Fruit fly (Drosophila melanogaster) whole organism, adult: ENCODE measurements around the gene CG7296.

ENCODE experiments used
- CG11617 ChIP-seq: fragments of 200-800 bp; sonication (Bioruptor generic); optimal IDR thresholded peaks from 2 replicates; lab custom pipeline; 2017; ENCODE audit warnings: mild to moderate bottlenecking, missing biosample characterization, missing genetic modification reagents, missing genetic modification characterization
- CG12768 ChIP-seq: fragments of 200-800 bp; sonication (Bioruptor generic); optimal IDR thresholded peaks from 2 replicates; lab custom pipeline; 2017; ENCODE audit warnings: missing biosample characterization, missing genetic modification characterization, mild to moderate bottlenecking, moderate library complexity, missing genetic modification reagents
- CG14711 ChIP-seq: fragments of 200-800 bp; sonication (Bioruptor generic); optimal IDR thresholded peaks from 2 replicates; lab custom pipeline; 2018; ENCODE audit warnings: missing biosample characterization, mild to moderate bottlenecking, missing genetic modification characterization, moderate library complexity
- CG1620 ChIP-seq: fragments of 200-800 bp; sonication (Bioruptor generic); optimal IDR thresholded peaks from 2 replicates; lab custom pipeline; 2016; ENCODE audit warnings: missing biosample characterization, missing genetic modification characterization
- CG33017 ChIP-seq: fragments of 200-800 bp; sonication (Bioruptor generic); optimal IDR thresholded peaks from 2 replicates; lab custom pipeline; 2018; ENCODE audit warnings: missing biosample characterization, mild to moderate bottlenecking, missing genetic modification characterization, moderate library complexity
- CG5204 ChIP-seq: fragments of 200-800 bp; sonication (Bioruptor generic); optimal IDR thresholded peaks from 2 replicates; lab custom pipeline; 2016; ENCODE audit warnings: missing biosample characterization, missing genetic modification characterization
- CG7045 ChIP-seq: fragments of 200-800 bp; sonication (Bioruptor generic); optimal IDR thresholded peaks from 2 replicates; lab custom pipeline; 2017; ENCODE audit warnings: missing biosample characterization, mild to moderate bottlenecking, missing genetic modification characterization
- CG7101 ChIP-seq: fragments of 200-800 bp; sonication (Bioruptor generic); optimal IDR thresholded peaks from 2 replicates; lab custom pipeline; 2018; ENCODE audit warnings: missing biosample characterization, mild to moderate bottlenecking, missing genetic modification characterization, moderate library complexity
- Clk ChIP-seq: fragments of 200-800 bp; sonication (Bioruptor generic); optimal IDR thresholded peaks from 2 replicates; lab custom pipeline; 2017; ENCODE audit warnings: missing biosample characterization, missing genetic modification characterization
- Crg-1 ChIP-seq: fragments of 200-800 bp; sonication (Bioruptor generic); optimal IDR thresholded peaks from 2 replicates; lab custom pipeline; 2016; ENCODE audit warnings: missing biosample characterization, missing genetic modification characterization
- Hr96 ChIP-seq: fragments of 200-800 bp; sonication (Bioruptor generic); optimal IDR thresholded peaks from 2 replicates; lab custom pipeline; 2016; ENCODE audit warnings: missing biosample characterization, missing genetic modification characterization
- Mnt ChIP-seq: fragments of 200-800 bp; sonication (Bioruptor generic); optimal IDR thresholded peaks from 2 replicates; lab custom pipeline; 2016; ENCODE audit warnings: missing biosample characterization, mild to moderate bottlenecking, missing genetic modification characterization
- bab1 ChIP-seq: fragments of 200-800 bp; sonication (Bioruptor generic); optimal IDR thresholded peaks from 3 replicates; lab custom pipeline; 2019; ENCODE audit warnings: missing biosample characterization, mild to moderate bottlenecking, missing genetic modification characterization, moderate library complexity
- cic ChIP-seq: fragments of 200-800 bp; sonication (Bioruptor generic); optimal IDR thresholded peaks from 2 replicates; lab custom pipeline; 2017; ENCODE audit warnings: missing biosample characterization, mild to moderate bottlenecking, missing genetic modification characterization, moderate library complexity
- cnc ChIP-seq, 2 experiments: fragments of >200 bp; optimal IDR thresholded peaks; 2 replicates each; lab custom pipeline; 2017
- kay ChIP-seq: fragments of 200-800 bp; sonication (Bioruptor generic); peaks from one replicate; lab custom pipeline; 2016; ENCODE audit warnings: missing biosample characterization, missing genetic modification characterization, borderline replicate concordance
- ovo ChIP-seq: fragments of 200-800 bp; sonication (Bioruptor generic); optimal IDR thresholded peaks from 2 replicates; lab custom pipeline; 2016; ENCODE audit warnings: missing biosample characterization, missing genetic modification characterization
- pad ChIP-seq: fragments of 200-800 bp; sonication (Bioruptor generic); optimal IDR thresholded peaks from 3 replicates; lab custom pipeline; 2017; ENCODE audit warnings: missing biosample characterization, missing genetic modification characterization, mild to moderate bottlenecking, moderate library complexity, missing genetic modification reagents
- tj ChIP-seq: fragments of 200-800 bp; sonication (Bioruptor generic); optimal IDR thresholded peaks from 3 replicates; lab custom pipeline; 2017; ENCODE audit warnings: missing biosample characterization, mild to moderate bottlenecking, missing genetic modification characterization, moderate library complexity
- toe ChIP-seq: fragments of 200-800 bp; sonication (Bioruptor generic); optimal IDR thresholded peaks from 2 replicates; lab custom pipeline; 2016; ENCODE audit warnings: missing biosample characterization, missing genetic modification characterization

CG7296 gene

dm6 chr2L:10687009-10687793, at the start of gene CG7296:
CG7296 (minus strand) TSS chr2L:10687066.
- no peak for TF ChIP-seq CG11617 (GFP tag; lab: Kevin White, UChicago)
- no peak for TF ChIP-seq Hr96 (GFP tag; lab: Kevin White, UChicago)
- TF ChIP-seq pad (GFP tag; lab: Kevin White, UChicago) = no peak
- TF ChIP-seq toe (GFP tag; lab: Kevin White, UChicago) = no peak
- TF ChIP-seq cic (GFP tag; lab: Kevin White, UChicago) = no peak
- TF ChIP-seq bab1 (GFP tag; lab: Kevin White, UChicago) = no peak
- no peak for TF ChIP-seq tj
- TF ChIP-seq CG33017 (tag; lab: Kevin White, UChicago) = no peak
- TF ChIP-seq CG7045 (GFP tag; lab: Kevin White, UChicago) = no peak
- TF ChIP-seq kay = no peak
- TF ChIP-seq CG1620 (GFP tag; lab: Kevin White, UChicago) = no peak

dm6 chr2L:10735923-10736322, 49.1 kb upstream of the CG7296 start, which contains the start of gene Nup107:
Nup107 (minus strand) TSS chr2L:10736071.
- TF ChIP-seq kay (no peak), Crg-1 (GFP tag; lab: Kevin White, UChicago) (no peak), cnc (optimal IDR thresholded peaks at IDR 0.05; lab: Kevin White, UChicago) (no peak), toe (GFP tag; lab: Kevin White, UChicago) (no peak), CG14711 (no peak), bab1 (GFP tag; lab: Kevin White, UChicago) (no peak), Hr96 (GFP tag; lab: Kevin White, UChicago) (no peak), CG5204 (GFP tag; lab: Kevin White, UChicago) (no peak), CG7101 (no peak), CG7045 (GFP tag; lab: Kevin White, UChicago) (no peak), CG1620 (GFP tag; lab: Kevin White, UChicago) (no peak), tj (no peak), ovo (no peak), cic (GFP tag; lab: Kevin White, UChicago) (no peak), pad (GFP tag; lab: Kevin White, UChicago) (no peak), Mnt (GFP tag; lab: Kevin White, UChicago) (no peak), CG11617 (GFP tag; lab: Kevin White, UChicago) (no peak), Clk (GFP tag; lab: Kevin White, UChicago) (no peak)

- no peak for TF ChIP-seq cnc (optimal IDR thresholded peaks at IDR 0.05; lab: Kevin White, UChicago)
- TF ChIP-seq tj = no peak
- TF ChIP-seq toe (GFP tag; lab: Kevin White, UChicago) = peak; percentile 70
- peak; percentile 79 for TF ChIP-seq bab1 (GFP tag; lab: Kevin White, UChicago)
- TF ChIP-seq Clk (GFP tag; lab: Kevin White, UChicago) = no peak
- TF ChIP-seq CG14711 = peak; percentile 96
- peak; percentile 46 for TF ChIP-seq CG1620 (GFP tag; lab: Kevin White, UChicago)
- no peak for TF ChIP-seq cic (GFP tag; lab: Kevin White, UChicago)
- TF ChIP-seq kay = no peak
- peak; percentile 54 for TF ChIP-seq CG11617 (GFP tag; lab: Kevin White, UChicago)
- TF ChIP-seq pad (GFP tag; lab: Kevin White, UChicago) = peak; percentile 12
- TF ChIP-seq Mnt (GFP tag; lab: Kevin White, UChicago) = peak; percentile 22
- TF ChIP-seq CG12768 = peak; percentile 20
- TF ChIP-seq CG7045 (GFP tag; lab: Kevin White, UChicago) = peak; percentile 2
- TF ChIP-seq ovo = no peak
- peak; percentile 58 for TF ChIP-seq CG5204 (GFP tag; lab: Kevin White, UChicago)
- TF ChIP-seq CG33017 (tag; lab: Kevin White, UChicago) = no peak
- peak; percentile 43 for TF ChIP-seq Crg-1 (GFP tag; lab: Kevin White, UChicago)
- peak; percentile 53 for TF ChIP-seq Hr96 (GFP tag; lab: Kevin White, UChicago)
- peak; percentile 41 for TF ChIP-seq CG7101
Observed at dm6 chr2L:10732343-10732808, 45.5 kb upstream of the CG7296 start, which contains the start of the genes EMC3 and Dpy-30L1. EMC3 (minus strand) TSS chr2L:10732423. Dpy-30L1 (plus strand) TSS chr2L:10732653.

dm6 chr2L:10729955-10730354, 43.1 kb upstream of the CG7296 start, which contains the start of gene CG17118:
CG17118 (plus strand) TSS chr2L:10730255.
- TF ChIP-seq kay (no peak), CG1620 (GFP tag; lab: Kevin White, UChicago) (no peak), Hr96 (GFP tag; lab: Kevin White, UChicago) (no peak), cic (GFP tag; lab: Kevin White, UChicago) (no peak), pad (GFP tag; lab: Kevin White, UChicago) (no peak), Clk (GFP tag; lab: Kevin White, UChicago) (no peak), tj (no peak)

dm6 chr2L:10728751-10729150, 41.9 kb upstream of the CG7296 start, which contains the start of gene CG6443:
CG6443 (plus strand) TSS chr2L:10728978.
- TF ChIP-seq CG5204 (GFP tag; lab: Kevin White, UChicago) = no peak
- peak; percentile 22 for TF ChIP-seq bab1 (GFP tag; lab: Kevin White, UChicago)
- TF ChIP-seq CG12768 = no peak
- no peak for TF ChIP-seq ovo
- no peak for TF ChIP-seq toe (GFP tag; lab: Kevin White, UChicago)

dm6 chr2L:10723903-10724302, 37.0 kb upstream of the CG7296 start, which contains the start of gene CG6431:
CG6431 (plus strand) TSS chr2L:10724203.
- TF ChIP-seq CG1620 (GFP tag; lab: Kevin White, UChicago) (no peak), bab1 (GFP tag; lab: Kevin White, UChicago) (no peak), Mnt (GFP tag; lab: Kevin White, UChicago) (no peak), CG12768 (no peak), tj (no peak), Crg-1 (GFP tag; lab: Kevin White, UChicago) (no peak), CG33017 (tag; lab: Kevin White, UChicago) (no peak)
